Worm (Caenorhabditis elegans): ENCODE results near the gene F14D7.9.
"Not testable (repeated sequence)": the region's sequence is repeated elsewhere in the genome, so short reads cannot be mapped to it uniquely, and the experiment has no call there.

F14D7.9 gene

ce11 chrV:14273019-14273418, 21.5 kb upstream of the F14D7.9 start, which contains the start of gene F40G12.6 (continued):
- TF ChIP-seq mel-28 (tag; optimal IDR thresholded peaks at IDR 0.05; ENCODE audit: borderline replicate concordance): no peak
- no peak for TF ChIP-seq cebp-2 (GFP tag; IDR thresholded peaks at IDR 0.05)

- not testable (repeated sequence) for TF ChIP-seq die-1 (tag; optimal IDR thresholded peaks at IDR 0.05); hlh-12 (tag; optimal IDR thresholded peaks at IDR 0.05); hrde-1 (tag; optimal IDR thresholded peaks at IDR 0.05; ENCODE audit: borderline replicate concordance)
Observed at ce11 chrV:14274268-14274667, 20.2 kb upstream of the F14D7.9 start, which contains the start of gene F40G12.7. F40G12.7 (plus strand) TSS chrV:14274568.

- TF ChIP-seq hsf-1 (GFP tag; IDR thresholded peaks at IDR 0.05) (0 out of 2 replicates have a peak, but pooled peaks have one; percentile 23), snpc-1.3 (tag; optimal IDR thresholded peaks at IDR 0.05; ENCODE audit: insufficient read depth) (peak; percentile 43), lsl-1 (GFP tag; optimal IDR thresholded peaks at IDR 0.05) (peak; percentile 19), him-1 (tag; optimal IDR thresholded peaks at IDR 0.05) (peak; percentile 87), lin-26 (GFP tag; IDR thresholded peaks at IDR 0.05) (peak; percentile 53; the same call in 1 of the 2 replicates), B0019.2 (GFP tag; conservative IDR thresholded peaks at IDR 0.05) (0 out of 2 replicates have a peak, but pooled peaks have one; percentile 19), F33H1.4 (GFP tag; IDR thresholded peaks at IDR 0.05) (peak; percentile 25; the same call in 1 of the 2 replicates), D2030.7 (GFP tag; IDR thresholded peaks at IDR 0.05) (peak; percentile 48), tbp1 (GFP tag; optimal IDR thresholded peaks at IDR 0.05) (peak; percentile 51), snpc-4 (GFP tag; optimal IDR thresholded peaks at IDR 0.05) (peak; percentile 78), snpc-4 (tag; optimal IDR thresholded peaks at IDR 0.05) (peak; percentile 68 to 93 (median 85)), snpc-1.1 (tag; optimal IDR thresholded peaks at IDR 0.05; ENCODE audit: insufficient read depth) (peak; percentile 90), attf-6 (GFP tag; IDR thresholded peaks at IDR 0.05) (peak; percentile 87; the same call in 1 of the 2 replicates), madf-6 (GFP tag; IDR thresholded peaks at IDR 0.05) (peak; percentile 55), mcd-1 (GFP tag; IDR thresholded peaks at IDR 0.05) (peak; percentile 52)
Observed at ce11 chrV:14277456-14277855, 17.0 kb upstream of the F14D7.9 start.

- TF ChIP-seq ztf-22 (GFP tag; optimal IDR thresholded peaks at IDR 0.05) (no peak), lin-35 (GFP tag; optimal IDR thresholded peaks at IDR 0.05) (no peak), F23B12.7 (tag; optimal IDR thresholded peaks at IDR 0.05; ENCODE audit: insufficient read depth) (no peak), hmg-20 (GFP tag; IDR thresholded peaks at IDR 0.05) (no peak), ztf-3 (GFP tag; optimal IDR thresholded peaks at IDR 0.05) (no peak), somi-1 (GFP tag; optimal IDR thresholded peaks at IDR 0.05) (no peak), nhr-120 (GFP tag; IDR thresholded peaks at IDR 0.05) (no peak), lin-26 (GFP tag; IDR thresholded peaks at IDR 0.05) (no peak), mxl-1 (tag; optimal IDR thresholded peaks at IDR 0.05) (no peak)
Observed at ce11 chrV:14279777-14280176, 14.7 kb upstream of the F14D7.9 start, which contains the start of gene srt-33. srt-33 (minus strand) TSS chrV:14279877.

ce11 chrV:14282222-14282709, 12.2 kb upstream of the F14D7.9 start, which contains the start of the genes srt-74 and F40G12.9:
srt-74 (minus strand) TSS chrV:14282322.
F40G12.9 (plus strand) TSS chrV:14282659.
- TF ChIP-seq ZK185.1 (tag; optimal IDR thresholded peaks at IDR 0.05; ENCODE audit: poor library complexity, severe bottlenecking) (no peak), ztf-18 (tag; optimal IDR thresholded peaks at IDR 0.05) (no peak), ztf-22 (GFP tag; optimal IDR thresholded peaks at IDR 0.05) (no peak), madf-3 (GFP tag; IDR thresholded peaks at IDR 0.05) (no peak), mxl-1 (tag; optimal IDR thresholded peaks at IDR 0.05) (no peak), C06A6.2 (GFP tag; conservative IDR thresholded peaks at IDR 0.05) (no peak), nfyb-1 (GFP tag; IDR thresholded peaks at IDR 0.05) (no peak), aptf-3 (GFP tag; IDR thresholded peaks at IDR 0.05) (no peak), nfya-1 (tag; optimal IDR thresholded peaks at IDR 0.05; ENCODE audit: borderline replicate concordance, insufficient read depth) (no peak), aptf-2 (GFP tag; conservative IDR thresholded peaks at IDR 0.05) (no peak), ceh-27 (GFP tag; optimal IDR thresholded peaks at IDR 0.05) (no peak), ztf-26 (tag; optimal IDR thresholded peaks at IDR 0.05) (no peak), dpff-1 (tag; optimal IDR thresholded peaks at IDR 0.05) (no peak), Y53F4B.3 (GFP tag; IDR thresholded peaks at IDR 0.05) (no peak), zim-3 (tag; optimal IDR thresholded peaks at IDR 0.05) (no peak), ceh-58 (GFP tag; IDR thresholded peaks at IDR 0.05) (no peak)
